Fruit fly (Drosophila melanogaster) S2 (cell line): ENCODE measurements around the gene CG8661.

ENCODE experiments used
- CG8478 ChIP-seq: fragments of >200 bp; optimal IDR thresholded peaks from 2 replicates; lab custom pipeline; 2018
- CTCF ChIP-seq, 2 experiments: fragments of >200 bp; optimal IDR thresholded peaks; 2 replicates each; lab custom pipeline; 2018

CG8661 gene

DNA sequence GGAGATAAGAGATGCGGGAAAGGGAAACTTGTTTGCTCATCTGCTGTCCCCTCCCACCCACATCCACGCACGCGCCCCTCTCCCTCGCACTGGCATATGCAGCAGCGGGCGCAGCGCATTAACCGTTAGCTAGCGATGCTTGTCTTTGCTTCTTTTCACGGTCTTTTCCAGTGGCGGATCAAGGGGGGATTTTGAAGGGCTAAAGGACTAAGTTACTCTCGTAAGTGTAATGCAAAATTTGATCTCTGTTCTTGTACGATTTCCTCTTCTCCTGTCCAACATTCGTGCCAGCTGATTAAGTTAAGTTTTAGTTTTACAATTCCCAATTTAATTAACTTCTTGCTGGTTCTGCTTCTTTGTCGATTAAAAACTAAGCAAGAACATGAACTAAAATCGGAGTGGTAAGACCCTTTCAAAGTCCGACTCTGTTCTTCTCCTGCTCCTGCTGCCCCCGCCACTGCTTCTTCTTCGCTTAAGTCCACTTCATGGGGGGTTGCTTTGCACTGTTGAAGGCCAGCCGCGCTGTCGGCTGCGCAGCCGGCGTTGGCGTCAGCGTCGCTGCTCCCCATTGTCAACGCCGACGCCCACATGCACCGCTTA is 16.4 kb upstream of the CG8661 start:
- TF ChIP-seq CG8478 (lab: Kevin White, UChicago) (no peak), CTCF (optimal IDR thresholded peaks at IDR 0.05; lab: Kevin White, UChicago) (no peak)

dm6 chrX:17298900-17299836 is 14.9 kb upstream of the CG8661 start:
- TF ChIP-seq CTCF (optimal IDR thresholded peaks at IDR 0.05; lab: Kevin White, UChicago), result no peak
- TF ChIP-seq CG8478 (lab: Kevin White, UChicago), result no peak

DNA sequence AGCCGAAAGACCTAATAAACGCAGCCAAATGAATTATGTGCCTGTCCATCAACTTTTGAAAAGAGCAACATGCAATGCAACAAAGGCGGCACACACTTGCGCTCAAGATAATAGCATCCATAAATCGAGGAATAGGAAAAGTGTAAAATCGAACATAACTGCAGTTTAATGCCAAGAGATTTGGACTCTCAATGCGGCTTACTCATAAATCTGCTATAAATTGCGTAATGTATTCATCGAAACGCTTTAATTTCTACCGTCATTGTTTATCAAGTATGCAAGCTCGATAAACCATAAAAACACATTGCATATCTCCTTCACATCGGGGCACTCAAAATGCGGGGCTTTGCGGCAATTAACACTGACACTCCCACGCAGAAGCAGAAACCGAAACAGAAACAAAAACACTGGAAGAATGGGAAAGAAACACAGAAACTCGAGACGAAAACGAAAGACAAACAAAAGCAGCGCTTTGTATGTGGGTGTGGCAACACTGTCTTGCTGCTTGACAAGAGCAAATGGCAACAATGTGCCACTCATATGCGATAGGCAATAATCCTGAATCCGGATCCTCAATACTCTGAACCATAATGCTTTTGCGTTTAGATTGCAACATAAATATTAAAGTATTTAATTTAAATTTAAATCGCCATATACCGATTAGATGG is 13.8 kb upstream of the CG8661 start:
- TF ChIP-seq CTCF (optimal IDR thresholded peaks at IDR 0.05; lab: Kevin White, UChicago) (no peak), CG8478 (lab: Kevin White, UChicago) (no peak)

DNA sequence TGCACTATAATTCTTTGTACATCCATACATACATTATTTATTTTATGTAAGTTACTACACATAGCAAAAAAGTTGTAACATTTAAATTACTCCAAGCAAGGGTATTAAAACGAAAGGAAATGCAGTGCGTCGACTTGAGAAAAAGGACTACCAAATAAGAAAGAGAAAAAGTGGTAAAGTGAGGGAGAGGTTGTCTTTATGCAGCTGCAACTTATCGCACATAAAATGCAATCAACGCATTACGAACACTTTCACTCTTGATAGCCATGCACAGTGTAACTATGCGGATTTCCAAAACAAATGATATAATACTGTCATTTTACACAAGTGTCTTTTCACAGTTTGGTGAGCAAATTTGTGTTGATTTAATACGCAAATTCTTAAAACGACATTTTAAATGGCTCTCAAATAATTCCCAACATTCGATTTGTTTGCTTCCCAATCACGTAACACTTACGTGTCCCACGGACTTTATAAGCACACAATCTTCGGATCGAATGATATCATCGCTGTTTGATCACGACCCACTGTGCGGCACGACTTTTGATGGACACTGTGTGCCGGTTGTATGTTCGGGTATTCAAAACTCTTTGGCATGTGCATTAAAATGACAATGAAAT is 12.9 kb upstream of the CG8661 start:
- TF ChIP-seq CTCF (optimal IDR thresholded peaks at IDR 0.05; lab: Kevin White, UChicago) (no peak), CG8478 (lab: Kevin White, UChicago) (no peak)

- TF ChIP-seq CG8478 (lab: Kevin White, UChicago), result no peak
- TF ChIP-seq CTCF (optimal IDR thresholded peaks at IDR 0.05; lab: Kevin White, UChicago), result no peak
Observed at dm6 chrX:17296283-17297069, 12.2 kb upstream of the CG8661 start.

DNA sequence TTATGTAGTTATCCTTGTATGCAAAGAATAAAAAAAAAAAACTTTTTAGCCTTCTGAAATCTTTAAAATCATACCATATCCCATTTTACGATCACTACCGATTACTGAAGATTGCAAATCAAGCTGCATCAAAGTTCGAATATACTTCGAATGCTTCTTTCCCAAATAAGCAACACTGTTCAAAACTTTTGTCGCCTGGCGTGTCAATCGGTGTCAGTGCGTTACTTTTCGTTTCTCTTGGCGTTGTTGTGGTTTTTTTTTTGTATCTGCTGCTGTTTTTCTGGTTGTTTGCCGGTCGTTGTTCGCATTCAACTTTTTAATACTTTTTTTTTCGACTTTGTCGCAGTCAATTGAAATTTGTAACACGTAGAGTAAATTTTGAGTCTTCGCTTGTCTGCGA is 10.7 kb upstream of the CG8661 start:
- no peak for TF ChIP-seq CTCF (optimal IDR thresholded peaks at IDR 0.05; lab: Kevin White, UChicago)
- no peak for TF ChIP-seq CG8478 (lab: Kevin White, UChicago)

- TF ChIP-seq CG8478 (lab: Kevin White, UChicago) (no peak), CTCF (optimal IDR thresholded peaks at IDR 0.05; lab: Kevin White, UChicago) (no peak)
Observed at dm6 chrX:17294169-17294833, 10.0 kb upstream of the CG8661 start.

- TF ChIP-seq CTCF (optimal IDR thresholded peaks at IDR 0.05; lab: Kevin White, UChicago), result no peak
- TF ChIP-seq CG8478 (lab: Kevin White, UChicago), result no peak
Observed at dm6 chrX:17293385-17293784, 9.1 kb upstream of the CG8661 start.

dm6 chrX:17292050-17292730 is 7.9 kb upstream of the CG8661 start:
- TF ChIP-seq CG8478 (lab: Kevin White, UChicago) (no peak), CTCF (optimal IDR thresholded peaks at IDR 0.05; lab: Kevin White, UChicago) (no peak)

DNA sequence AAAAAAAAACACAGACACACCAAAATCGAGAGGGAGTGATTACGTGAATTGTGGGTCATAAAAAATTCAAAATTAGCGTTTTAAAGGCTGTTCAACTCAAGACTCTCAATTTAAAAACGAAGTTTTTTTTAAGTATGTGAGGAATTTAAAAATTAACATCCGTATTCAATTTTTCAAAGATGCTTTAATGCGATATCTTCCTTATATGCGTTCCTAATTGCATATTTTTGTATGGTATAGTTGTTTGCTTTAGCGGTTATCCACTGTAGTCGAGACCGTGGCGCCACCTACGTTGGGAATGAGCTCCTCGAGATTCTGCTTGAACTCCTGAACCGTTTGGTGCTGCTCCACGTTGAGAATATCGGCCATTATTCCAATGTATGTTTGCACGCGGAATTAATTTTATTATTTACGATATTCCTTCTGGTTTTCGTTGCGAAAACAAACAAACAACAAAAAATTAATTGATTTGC is 6.7 kb upstream of the CG8661 start:
- TF ChIP-seq CG8478 (lab: Kevin White, UChicago) (no peak), CTCF (optimal IDR thresholded peaks at IDR 0.05; lab: Kevin White, UChicago) (peak; percentile 26 to 27)

DNA sequence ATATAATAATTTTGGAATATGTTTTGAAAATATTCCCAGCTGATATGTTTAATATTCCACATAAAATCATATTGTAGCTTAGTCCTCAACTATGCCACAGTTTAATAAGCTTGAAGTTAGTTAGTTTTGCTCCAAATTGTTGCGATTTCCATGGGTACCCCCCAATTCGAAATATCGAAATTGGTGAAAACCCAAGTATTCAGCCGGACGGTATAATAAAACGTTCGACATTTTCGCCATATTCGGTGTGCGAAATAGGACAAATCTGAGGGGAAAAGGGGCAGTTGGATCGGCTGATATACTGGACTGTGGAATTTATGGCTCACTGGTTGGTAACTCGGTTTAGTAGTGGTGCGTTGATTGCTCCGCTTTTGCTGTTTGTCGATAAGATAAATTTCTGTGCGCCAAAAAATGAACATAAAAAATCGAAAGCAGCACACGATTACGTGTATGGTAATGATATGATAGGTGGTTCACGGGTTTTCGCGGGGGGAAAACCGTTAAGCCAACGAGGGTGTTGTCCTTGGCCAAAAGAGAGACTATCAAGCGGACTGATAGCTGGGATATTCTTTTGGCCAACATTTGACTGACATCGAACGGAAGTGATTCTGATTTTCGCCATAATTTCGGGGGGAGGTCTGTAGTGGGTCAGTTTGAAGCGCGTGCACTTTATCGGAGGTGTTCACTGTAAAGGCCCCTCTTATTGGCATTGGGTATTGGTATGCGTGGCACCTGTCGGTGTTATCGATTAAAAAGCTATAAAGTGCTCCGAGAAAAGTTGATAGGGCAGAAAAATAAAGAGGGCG is 6.1 kb upstream of the CG8661 start:
- no peak for TF ChIP-seq CTCF (optimal IDR thresholded peaks at IDR 0.05; lab: Kevin White, UChicago)

DNA sequence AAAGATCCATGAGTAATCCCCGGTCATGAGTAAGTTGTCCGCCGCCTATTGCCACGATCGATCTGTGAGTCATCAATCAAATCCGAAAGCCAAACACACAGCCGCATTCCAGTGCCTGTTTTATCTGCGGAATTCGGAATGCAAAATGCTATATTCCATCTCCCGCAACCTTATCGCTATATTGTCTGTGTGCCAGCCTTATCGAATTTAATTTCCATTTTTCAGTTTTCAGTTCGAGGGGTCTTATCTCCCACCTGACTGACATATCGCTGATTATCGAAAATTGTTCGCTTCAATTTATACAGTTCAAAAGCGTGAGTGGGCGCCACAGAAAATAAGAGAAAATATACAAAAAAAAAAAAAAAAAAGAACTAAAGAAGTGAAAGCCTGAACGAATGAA is 4.9 kb upstream of the CG8661 start:
- TF ChIP-seq CG8478 (lab: Kevin White, UChicago) (no peak), CTCF (optimal IDR thresholded peaks at IDR 0.05; lab: Kevin White, UChicago) (no peak)
